Worm (Caenorhabditis elegans) whole organism, mixed stage, embryonic: ENCODE data around the gene hex-2.
"Not testable (repeated sequence)": the region's sequence is repeated elsewhere in the genome, so short reads cannot be mapped to it uniquely, and the experiment has no call there.

Experiments
- M03D4.4 ChIP-seq: sonication (generic microtip); optimal IDR thresholded peaks from 2 replicates; lab custom pipeline; 2017; ENCODE audit warnings: mild to moderate bottlenecking, missing genetic modification characterization, missing compliant biosample characterization
- blmp-1 ChIP-seq: fragments of 150-350 bp; optimal IDR thresholded peaks from 2 replicates; lab custom pipeline; 2014; ENCODE audit warnings: missing biosample characterization, missing genetic modification characterization
- ceh-39 ChIP-seq: fragments of 150-350 bp; optimal IDR thresholded peaks from 2 replicates; lab custom pipeline; 2014; ENCODE audit warnings: missing biosample characterization, missing genetic modification characterization
- ceh-43 ChIP-seq: fragments of 200-800 bp; sonication (Bioruptor generic); optimal IDR thresholded peaks from 2 replicates; lab custom pipeline; 2018; ENCODE audit warnings: mild to moderate bottlenecking, missing genetic modification characterization, moderate library complexity, missing compliant biosample characterization
- ceh-83 ChIP-seq: fragments of 200-800 bp; sonication (Bioruptor generic); optimal IDR thresholded peaks from 2 replicates; lab custom pipeline; 2018; ENCODE audit warnings: mild to moderate bottlenecking, missing genetic modification characterization, missing compliant biosample characterization
- ces-1 ChIP-seq: fragments of 150-350 bp; optimal IDR thresholded peaks from 2 replicates; lab custom pipeline; 2014; ENCODE audit warnings: missing biosample characterization, missing genetic modification reagents, missing genetic modification characterization
- cnd-1 ChIP-seq: fragments of 200-800 bp; sonication (Bioruptor generic); optimal IDR thresholded peaks from 2 replicates; lab custom pipeline; 2018; ENCODE audit warnings: mild to moderate bottlenecking, missing genetic modification characterization, missing compliant biosample characterization
- drap-1 ChIP-seq: fragments of 200-800 bp; sonication (Bioruptor generic); optimal IDR thresholded peaks from 3 replicates; lab custom pipeline; 2018; ENCODE audit warnings: mild to moderate bottlenecking, missing genetic modification characterization, missing compliant biosample characterization
- elt-1 ChIP-seq: sonication (generic microtip); optimal IDR thresholded peaks from 2 replicates; lab custom pipeline; 2017; ENCODE audit warnings: missing genetic modification characterization, mild to moderate bottlenecking, missing compliant biosample characterization, antibody characterized with exemption, moderate library complexity, borderline replicate concordance; ENCODE audit not compliant: insufficient read depth
- elt-3 ChIP-seq: fragments of 150-350 bp; optimal IDR thresholded peaks from 2 replicates; lab custom pipeline; 2014; ENCODE audit warnings: missing biosample characterization, missing genetic modification characterization
- flh-1 ChIP-seq: fragments of 200-800 bp; sonication (Bioruptor generic); optimal IDR thresholded peaks from 2 replicates; lab custom pipeline; 2018; ENCODE audit warnings: mild to moderate bottlenecking, missing genetic modification characterization, moderate library complexity, missing compliant biosample characterization
- ham-2 ChIP-seq: fragments of 200-800 bp; sonication (Bioruptor generic); optimal IDR thresholded peaks from 2 replicates; lab custom pipeline; 2018; ENCODE audit warnings: mild to moderate bottlenecking, missing genetic modification characterization, missing compliant biosample characterization
- hlh-1 ChIP-seq: fragments of 150-350 bp; optimal IDR thresholded peaks from 2 replicates; lab custom pipeline; 2014; ENCODE audit warnings: missing biosample characterization, missing genetic modification reagents, missing genetic modification characterization
- lin-13 ChIP-seq: fragments of 150-350 bp; optimal IDR thresholded peaks from 2 replicates; lab custom pipeline; 2014; ENCODE audit warnings: missing biosample characterization, missing genetic modification characterization
- lin-32 ChIP-seq: fragments of 200-800 bp; sonication (Bioruptor generic); optimal IDR thresholded peaks from 2 replicates; lab custom pipeline; 2018; ENCODE audit warnings: mild to moderate bottlenecking, missing genetic modification characterization, missing compliant biosample characterization
- lsy-2 ChIP-seq: fragments of 150-350 bp; optimal IDR thresholded peaks from 2 replicates; lab custom pipeline; 2014; ENCODE audit warnings: missing biosample characterization, missing genetic modification characterization
- mab-5 ChIP-seq: fragments of 150-350 bp; optimal IDR thresholded peaks from 2 replicates; lab custom pipeline; 2014; ENCODE audit warnings: missing biosample characterization, missing genetic modification characterization
- mep-1 ChIP-seq: fragments of 150-350 bp; optimal IDR thresholded peaks from 2 replicates; lab custom pipeline; 2017; ENCODE audit warnings: missing biosample characterization, missing genetic modification reagents, missing genetic modification characterization, inconsistent platforms
- mls-2 ChIP-seq: sonication (generic microtip); optimal IDR thresholded peaks from 2 replicates; lab custom pipeline; 2016; ENCODE audit warnings: mild to moderate bottlenecking, missing genetic modification characterization, moderate library complexity, missing compliant biosample characterization
- nhr-12 ChIP-seq: fragments of 150-350 bp; optimal IDR thresholded peaks from 2 replicates; lab custom pipeline; 2014; ENCODE audit warnings: missing biosample characterization, missing genetic modification characterization
- nhr-2 ChIP-seq: fragments of 150-350 bp; optimal IDR thresholded peaks from 2 replicates; lab custom pipeline; 2014; ENCODE audit warnings: missing biosample characterization, missing genetic modification characterization
- nhr-237 ChIP-seq: fragments of 150-350 bp; optimal IDR thresholded peaks from 2 replicates; lab custom pipeline; 2014; ENCODE audit warnings: missing biosample characterization, missing genetic modification characterization
- nhr-28 ChIP-seq: fragments of 150-350 bp; optimal IDR thresholded peaks from 2 replicates; lab custom pipeline; 2014; ENCODE audit warnings: missing biosample characterization, missing genetic modification characterization
- pha-4 ChIP-seq: fragments of 150-350 bp; optimal IDR thresholded peaks from 2 replicates; lab custom pipeline; 2018; ENCODE audit warnings: missing biosample characterization, missing genetic modification reagents, missing genetic modification characterization
- sem-2 ChIP-seq: fragments of 200-800 bp; sonication (Bioruptor generic); optimal IDR thresholded peaks from 2 replicates; lab custom pipeline; 2018; ENCODE audit warnings: mild to moderate bottlenecking, missing genetic modification characterization, missing compliant biosample characterization
- sptf-1 ChIP-seq: sonication (generic microtip); optimal IDR thresholded peaks from 2 replicates; lab custom pipeline; 2017; ENCODE audit warnings: mild to moderate bottlenecking, missing genetic modification characterization, moderate library complexity, missing compliant biosample characterization
- tbx-8 ChIP-seq: fragments of 200-800 bp; sonication (Bioruptor generic); optimal IDR thresholded peaks from 2 replicates; lab custom pipeline; 2018; ENCODE audit warnings: mild to moderate bottlenecking, missing genetic modification characterization, moderate library complexity, missing compliant biosample characterization
- unc-120 ChIP-seq: sonication (generic microtip); optimal IDR thresholded peaks from 2 replicates; lab custom pipeline; 2017; ENCODE audit warnings: missing genetic modification characterization, missing compliant biosample characterization; ENCODE audit not compliant: poor library complexity, severe bottlenecking
- unc-39 ChIP-seq: fragments of 150-350 bp; optimal IDR thresholded peaks from 2 replicates; lab custom pipeline; 2014; ENCODE audit warnings: missing biosample characterization, missing genetic modification characterization
- unc-62 ChIP-seq: fragments of 150-350 bp; optimal IDR thresholded peaks from 2 replicates; lab custom pipeline; 2014; ENCODE audit warnings: missing biosample characterization, missing genetic modification reagents, missing genetic modification characterization
- zip-8 ChIP-seq: fragments of 150-350 bp; optimal IDR thresholded peaks from 2 replicates; lab custom pipeline; 2014; ENCODE audit warnings: missing biosample characterization, missing genetic modification characterization
- ztf-11 ChIP-seq: fragments of 150-350 bp; optimal IDR thresholded peaks from 2 replicates; lab custom pipeline; 2014; ENCODE audit warnings: missing biosample characterization, missing genetic modification characterization

Gene hex-2

DNA sequence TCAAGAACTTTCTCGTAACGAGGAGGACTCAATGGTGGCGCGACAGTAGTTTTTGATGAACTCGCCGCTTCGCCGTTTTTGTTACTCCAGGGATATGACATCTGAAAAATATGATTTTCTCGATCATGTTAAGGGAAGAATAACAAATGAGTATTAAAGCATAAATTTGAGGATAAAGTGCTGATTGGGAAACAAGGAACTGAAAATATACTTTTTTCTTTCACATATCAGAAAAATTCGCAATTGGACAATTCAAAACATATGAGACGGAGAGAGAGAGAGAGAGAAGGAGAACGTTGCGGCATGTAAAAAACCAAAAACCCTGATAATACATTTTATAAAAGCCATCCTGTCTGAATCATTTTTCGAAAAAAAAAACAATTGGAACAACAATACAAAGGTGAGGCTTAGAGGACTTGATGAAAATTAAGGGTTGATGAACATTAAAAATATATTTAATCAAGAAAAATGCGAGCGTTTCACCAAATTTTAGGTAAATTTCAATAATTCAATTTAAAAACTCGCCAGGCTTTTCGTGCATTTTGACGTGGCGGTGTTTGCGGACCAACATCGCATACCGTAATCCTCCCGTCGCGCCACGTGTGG is 6.5 kb downstream of the hex-2 start, which contains the start of the genes mut-14 and C14C11.2:
TSS of gene mut-14 (minus strand) at position 101 of the 606 bp plus-strand sequence.
TSS of gene C14C11.2 (plus strand) at position 556 of the 606 bp plus-strand sequence.
- TF ChIP-seq hlh-1 (tag; lab: Kevin White, UChicago) (no peak), lin-13 (tag; lab: Kevin White, UChicago) (no peak), unc-62 (GFP tag; lab: Kevin White, UChicago) (no peak), nhr-2 (tag; lab: Kevin White, UChicago) (no peak), ceh-39 (tag; lab: Kevin White, UChicago) (no peak), blmp-1 (tag; lab: Kevin White, UChicago) (no peak), ztf-11 (tag; lab: Kevin White, UChicago) (no peak), tbx-8 (GFP tag; lab: Kevin White, UChicago) (no peak), zip-8 (no peak), lin-32 (GFP tag; lab: Kevin White, UChicago) (no peak), mls-2 (tag; lab: Kevin White, UChicago) (no peak), drap-1 (GFP tag; lab: Kevin White, UChicago) (no peak), unc-120 (tag; lab: Kevin White, UChicago) (no peak), elt-1 (tag; lab: Kevin White, UChicago) (no peak), unc-39 (no peak), cnd-1 (no peak), flh-1 (no peak), nhr-237 (tag; lab: Kevin White, UChicago) (no peak), sptf-1 (tag; lab: Kevin White, UChicago) (no peak)

DNA sequence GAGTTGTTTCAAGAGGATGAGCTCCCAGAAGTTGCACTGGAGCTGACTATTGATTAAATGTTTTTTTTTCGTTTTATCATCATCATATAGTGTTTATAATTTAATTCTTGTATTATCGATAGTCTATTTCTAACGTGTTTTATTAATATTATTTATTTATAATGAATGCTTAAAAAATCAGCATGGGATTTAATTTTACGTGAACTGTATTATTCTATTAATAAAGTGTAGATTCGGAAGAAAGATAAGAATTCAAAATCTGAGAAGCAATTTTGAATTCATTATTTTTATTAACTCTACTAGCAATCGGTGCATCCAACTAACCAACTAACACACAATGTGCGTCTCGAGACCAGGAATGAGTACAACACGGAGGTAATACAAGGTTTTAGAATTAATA is 9.1 kb downstream of the hex-2 start, which contains the start of gene C14C11.1:
TSS of gene C14C11.1 (plus strand) at position 301 of the 400 bp plus-strand sequence.
- TF ChIP-seq nhr-28 (tag; lab: Kevin White, UChicago); lin-32 (GFP tag; lab: Kevin White, UChicago); nhr-12 (tag; lab: Kevin White, UChicago): not testable (repeated sequence)

DNA sequence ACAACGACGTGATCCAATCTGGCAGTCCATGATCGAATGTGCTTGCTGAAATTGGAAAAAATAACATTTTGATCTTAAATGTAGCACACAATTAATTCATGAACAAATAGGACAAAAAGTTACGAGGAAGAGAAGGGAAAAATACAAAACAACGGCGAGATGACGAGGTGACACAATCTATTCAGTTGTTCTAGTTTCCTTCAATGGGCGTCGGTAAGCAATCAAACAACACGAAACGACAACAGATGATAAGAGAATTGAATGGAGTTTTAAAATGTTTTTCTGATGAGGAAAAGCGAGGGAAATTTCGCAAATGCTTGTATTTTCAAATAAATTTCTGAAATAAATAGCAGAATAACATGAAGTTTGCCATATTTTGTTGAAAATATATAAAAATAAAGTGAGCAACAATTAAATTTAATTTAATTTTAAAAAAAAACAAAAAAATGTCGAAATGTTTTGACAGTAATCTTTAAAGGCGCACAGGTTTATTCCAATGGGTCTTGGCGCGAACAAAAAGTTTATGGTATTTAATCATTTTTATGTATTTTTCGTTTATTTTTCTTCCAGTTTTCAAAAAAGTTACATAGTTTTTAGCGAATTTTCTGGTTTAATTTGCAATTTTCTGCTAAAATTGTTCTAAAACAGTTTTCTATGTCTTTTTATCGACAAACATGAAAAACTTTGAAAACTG is 11.9 kb downstream of the hex-2 start, which contains the start of gene C14C11.7:
TSS of gene C14C11.7 (minus strand) at position 51 of the 694 bp plus-strand sequence.
- TF ChIP-seq blmp-1 (tag; lab: Kevin White, UChicago) (no peak), tbx-8 (GFP tag; lab: Kevin White, UChicago) (no peak), ceh-43 (GFP tag; lab: Kevin White, UChicago) (no peak), nhr-2 (tag; lab: Kevin White, UChicago) (no peak), ces-1 (GFP tag; lab: Kevin White, UChicago) (no peak), ham-2 (no peak), unc-39 (no peak), nhr-237 (tag; lab: Kevin White, UChicago) (no peak), ceh-83 (GFP tag; lab: Kevin White, UChicago) (no peak), cnd-1 (no peak)
- TF ChIP-seq, all 35 proteins: peak for 0

DNA sequence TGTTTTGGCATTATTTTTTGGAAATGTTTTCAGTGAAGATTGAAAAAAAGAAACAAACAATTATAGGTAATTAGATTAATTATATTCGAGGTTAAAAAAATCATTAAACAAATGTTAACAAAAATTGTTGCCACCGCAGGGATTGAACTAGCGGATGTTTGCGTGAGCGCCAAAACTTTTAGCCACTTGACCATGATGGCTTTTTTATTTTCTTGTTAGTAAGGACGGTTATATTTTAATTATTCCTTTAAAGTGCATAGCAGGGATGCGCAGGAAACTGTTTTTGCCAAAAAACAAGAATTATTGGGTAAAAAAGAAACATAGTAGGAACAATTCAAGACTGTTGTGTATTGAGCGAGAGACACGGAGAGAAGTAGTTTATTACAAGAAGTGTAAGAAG is 13.1 kb downstream of the hex-2 start:
- TF ChIP-seq cnd-1: no peak
- TF ChIP-seq mep-1 (tag; lab: Kevin White, UChicago): no peak
- no peak for TF ChIP-seq lin-13 (tag; lab: Kevin White, UChicago)
- no peak for TF ChIP-seq elt-3 (tag; lab: Kevin White, UChicago)
- TF ChIP-seq blmp-1 (tag; lab: Kevin White, UChicago): no peak
- no peak for TF ChIP-seq unc-120 (tag; lab: Kevin White, UChicago)
- TF ChIP-seq M03D4.4 (tag; lab: Kevin White, UChicago): no peak
- no peak for TF ChIP-seq mab-5 (tag; lab: Kevin White, UChicago)
- TF ChIP-seq elt-1 (tag; lab: Kevin White, UChicago): no peak
- TF ChIP-seq pha-4: no peak
- no peak for TF ChIP-seq nhr-237 (tag; lab: Kevin White, UChicago)
- TF ChIP-seq sem-2 (GFP tag; lab: Kevin White, UChicago): no peak
- no peak for TF ChIP-seq lin-32 (GFP tag; lab: Kevin White, UChicago)
- no peak for TF ChIP-seq lsy-2 (tag; lab: Kevin White, UChicago)
